Worm (Caenorhabditis elegans) whole organism, L2 larva: Measurements from ENCODE around the gene gmeb-2.
A peak's percentile ranks its signal among the peaks of the same experiment; 100 is the strongest.

Experiments
- F13H6.1 ChIP-seq: sonication (generic microtip); optimal IDR thresholded peaks from 2 replicates; lab custom pipeline; 2016; ENCODE audit warnings: missing genetic modification characterization, missing compliant biosample characterization
- R02D3.7 ChIP-seq: fragments of 150-350 bp; optimal IDR thresholded peaks from 2 replicates; lab custom pipeline; 2014; ENCODE audit warnings: missing biosample characterization, missing genetic modification characterization
- Y55F3AM.14 ChIP-seq: fragments of 200-800 bp; sonication (Bioruptor generic); optimal IDR thresholded peaks from 2 replicates; lab custom pipeline; 2018; ENCODE audit warnings: mild to moderate bottlenecking, missing genetic modification characterization, missing compliant biosample characterization
- ZK546.5 ChIP-seq: sonication (generic microtip); optimal IDR thresholded peaks from 2 replicates; lab custom pipeline; 2017; ENCODE audit warnings: missing biosample characterization, missing genetic modification characterization
- ama-1 ChIP-seq: fragments of 150-350 bp; optimal IDR thresholded peaks from 2 replicates; lab custom pipeline; 2018; ENCODE audit warnings: inconsistent platforms
- blmp-1 ChIP-seq: sonication (generic microtip); optimal IDR thresholded peaks from 2 replicates; lab custom pipeline; 2017; ENCODE audit warnings: missing genetic modification characterization, mild to moderate bottlenecking, missing compliant biosample characterization, antibody characterized with exemption, moderate library complexity; ENCODE audit not compliant: insufficient read depth
- ceh-16 ChIP-seq: fragments of 150-350 bp; optimal IDR thresholded peaks from 2 replicates; lab custom pipeline; 2014; ENCODE audit warnings: missing biosample characterization, missing genetic modification characterization
- ceh-82 ChIP-seq: fragments of 150-350 bp; optimal IDR thresholded peaks from 2 replicates; lab custom pipeline; 2014; ENCODE audit warnings: missing biosample characterization, missing genetic modification characterization
- crh-2 ChIP-seq: sonication (generic microtip); optimal IDR thresholded peaks from 2 replicates; lab custom pipeline; 2017; ENCODE audit warnings: missing biosample characterization, missing genetic modification characterization
- dmd-4 ChIP-seq: sonication (generic microtip); optimal IDR thresholded peaks from 2 replicates; lab custom pipeline; 2017; ENCODE audit warnings: missing biosample characterization, missing genetic modification characterization
- egl-27 ChIP-seq: sonication (generic microtip); optimal IDR thresholded peaks from 3 replicates; lab custom pipeline; 2017; ENCODE audit warnings: missing biosample characterization, missing genetic modification reagents, missing genetic modification characterization
- elt-1 ChIP-seq: fragments of 150-350 bp; optimal IDR thresholded peaks from 2 replicates; lab custom pipeline; 2014; ENCODE audit warnings: missing biosample characterization, missing genetic modification characterization
- elt-3 ChIP-seq: sonication (generic microtip); optimal IDR thresholded peaks from 2 replicates; lab custom pipeline; 2017; ENCODE audit warnings: missing biosample characterization, missing genetic modification characterization
- fos-1 ChIP-seq: fragments of 150-350 bp; optimal IDR thresholded peaks from 2 replicates; lab custom pipeline; 2014; ENCODE audit warnings: missing biosample characterization, missing genetic modification characterization
- lin-11 ChIP-seq: fragments of 150-350 bp; sonication (generic microtip); optimal IDR thresholded peaks from 2 replicates; lab custom pipeline; 2014; ENCODE audit warnings: missing biosample characterization, missing genetic modification characterization, inconsistent platforms, mixed read lengths
- lin-13 ChIP-seq: fragments of 150-350 bp; optimal IDR thresholded peaks from 2 replicates; lab custom pipeline; 2014; ENCODE audit warnings: missing biosample characterization, missing genetic modification reagents, missing genetic modification characterization
- lin-39 ChIP-seq: fragments of 150-350 bp; optimal IDR thresholded peaks from 2 replicates; lab custom pipeline; 2014; ENCODE audit warnings: missing biosample characterization, missing genetic modification reagents, missing genetic modification characterization
- mdl-1 ChIP-seq, 2 experiments: fragments of 150-350 bp in 1 of 2; sonication (generic microtip) in 1 of 2; optimal IDR thresholded peaks; 2 replicates each; lab custom pipeline; 2017; ENCODE audit warnings: missing biosample characterization in 2 of 2, missing genetic modification characterization in 2 of 2
- nhr-10 ChIP-seq: sonication (generic microtip); optimal IDR thresholded peaks from 2 replicates; lab custom pipeline; 2017; ENCODE audit warnings: missing biosample characterization, missing genetic modification characterization
- nhr-11 ChIP-seq: fragments of 150-350 bp; optimal IDR thresholded peaks from 2 replicates; lab custom pipeline; 2014; ENCODE audit warnings: missing biosample characterization, missing genetic modification characterization
- nhr-12 ChIP-seq: fragments of 150-350 bp; optimal IDR thresholded peaks from 2 replicates; lab custom pipeline; 2014; ENCODE audit warnings: missing biosample characterization, missing genetic modification characterization
- nhr-21 ChIP-seq: fragments of 150-350 bp; optimal IDR thresholded peaks from 2 replicates; lab custom pipeline; 2014; ENCODE audit warnings: missing biosample characterization, missing genetic modification characterization
- nhr-237 ChIP-seq: fragments of 150-350 bp; optimal IDR thresholded peaks from 2 replicates; lab custom pipeline; 2014; ENCODE audit warnings: missing biosample characterization, missing genetic modification characterization
- nhr-6 ChIP-seq: fragments of 150-350 bp; optimal IDR thresholded peaks from 2 replicates; lab custom pipeline; 2014; ENCODE audit warnings: missing biosample characterization, missing genetic modification characterization
- nhr-77 ChIP-seq: fragments of 150-350 bp; optimal IDR thresholded peaks from 2 replicates; lab custom pipeline; 2014; ENCODE audit warnings: missing biosample characterization, missing genetic modification characterization
- sem-4 ChIP-seq: fragments of 150-350 bp; optimal IDR thresholded peaks from 2 replicates; lab custom pipeline; 2014; ENCODE audit warnings: missing biosample characterization, missing genetic modification reagents, missing genetic modification characterization
- sma-3 ChIP-seq: sonication (generic microtip); optimal IDR thresholded peaks from 2 replicates; lab custom pipeline; 2016; ENCODE audit warnings: missing genetic modification reagents, missing genetic modification characterization, missing compliant biosample characterization
- sma-9 ChIP-seq, 2 experiments: fragments of 150-350 bp in 1 of 2; sonication (generic microtip) in 1 of 2; optimal IDR thresholded peaks; 2 replicates each; lab custom pipeline; 2014 to 2016; ENCODE audit warnings: missing genetic modification characterization in 2 of 2, mild to moderate bottlenecking in 1 of 2, missing biosample characterization in 1 of 2, missing compliant biosample characterization in 1 of 2, missing genetic modification reagents in 1 of 2, moderate library complexity in 1 of 2
- snpc-4 ChIP-seq: fragments of 150-350 bp; optimal IDR thresholded peaks from 2 replicates; lab custom pipeline; 2014; ENCODE audit warnings: missing biosample characterization, missing genetic modification characterization
- unc-39 ChIP-seq: fragments of 150-350 bp; optimal IDR thresholded peaks from 2 replicates; lab custom pipeline; 2014; ENCODE audit warnings: missing biosample characterization, missing genetic modification characterization
- unc-62 ChIP-seq: fragments of 150-350 bp; optimal IDR thresholded peaks from 2 replicates; lab custom pipeline; 2014; ENCODE audit warnings: missing biosample characterization, missing genetic modification reagents, missing genetic modification characterization
- zag-1 ChIP-seq: fragments of 150-350 bp; optimal IDR thresholded peaks from 2 replicates; lab custom pipeline; 2014; ENCODE audit warnings: missing biosample characterization, missing genetic modification characterization
- ztf-1 ChIP-seq: fragments of 200-800 bp; sonication (Bioruptor generic); conservative IDR thresholded peaks from 2 replicates; pipeline ENCODE4 v1.3.6; 2022; ENCODE audit warnings: missing genetic modification characterization, missing compliant biosample characterization
- ztf-11 ChIP-seq: sonication (generic microtip); optimal IDR thresholded peaks from 2 replicates; lab custom pipeline; 2017; ENCODE audit warnings: missing biosample characterization, missing genetic modification characterization
- ztf-4 ChIP-seq: fragments of 150-350 bp; optimal IDR thresholded peaks from 2 replicates; lab custom pipeline; 2014; ENCODE audit warnings: missing biosample characterization, missing genetic modification characterization

gmeb-2 gene

ce11 chrX:15881027-15881426, 2.1 kb downstream of the gmeb-2 start:
- TF ChIP-seq nhr-10 (no peak), unc-62 (no peak), nhr-77 (tag; lab: Kevin White, UChicago) (no peak), sem-4 (tag; lab: Kevin White, UChicago) (no peak), lin-13 (GFP tag; lab: Kevin White, UChicago) (no peak), nhr-21 (tag; lab: Kevin White, UChicago) (no peak), dmd-4 (tag; lab: Kevin White, UChicago) (no peak), nhr-237 (tag; lab: Kevin White, UChicago) (no peak), F13H6.1 (no peak), ceh-16 (tag; lab: Kevin White, UChicago) (no peak), lin-39 (tag; lab: Kevin White, UChicago) (no peak), nhr-11 (tag; lab: Kevin White, UChicago) (no peak), unc-39 (no peak), egl-27 (no peak), ztf-11 (no peak), mdl-1 (tag; optimal IDR thresholded peaks at IDR 0.05; lab: Kevin White, UChicago) (no peak), lin-11 (no peak), Y55F3AM.14 (GFP tag; lab: Kevin White, UChicago) (no peak), fos-1 (tag; lab: Kevin White, UChicago) (no peak), zag-1 (no peak)

ce11 chrX:15884478-15884877, 5.6 kb downstream of the gmeb-2 start:
- no peak for TF ChIP-seq zag-1
- no peak for TF ChIP-seq nhr-77 (tag; lab: Kevin White, UChicago)
- no peak for TF ChIP-seq ztf-1 (GFP tag; lab: Robert Waterston, UW)
- no peak for TF ChIP-seq nhr-6 (tag; lab: Kevin White, UChicago)
- no peak for TF ChIP-seq Y55F3AM.14 (GFP tag; lab: Kevin White, UChicago)
- no peak for TF ChIP-seq sma-3
- TF ChIP-seq snpc-4 (tag; lab: Kevin White, UChicago), result peak; percentile 4

DNA sequence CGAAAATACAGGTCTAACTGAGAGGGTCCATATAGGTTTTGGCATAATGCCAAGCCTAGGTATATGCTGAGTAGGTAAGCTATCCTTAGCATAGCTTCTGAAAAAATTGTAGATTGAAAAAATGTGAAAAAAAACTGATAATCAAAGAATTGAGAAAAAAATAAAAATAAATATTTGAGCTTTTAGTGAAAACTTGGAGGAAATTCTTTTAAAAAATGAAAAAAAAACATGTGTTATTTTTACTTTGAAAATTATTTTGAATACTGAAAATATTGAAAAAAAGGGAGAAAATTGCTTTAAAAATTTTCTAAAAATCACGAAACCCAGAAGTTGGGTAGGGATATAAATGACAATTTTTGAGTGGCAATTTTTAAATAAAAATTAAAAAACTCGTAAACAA, 8.6 kb downstream of the gmeb-2 start, which contains the start of gene F53H4.3:
TSS of gene F53H4.3 (minus strand) at position 101 of the 400 bp plus-strand sequence.
- TF ChIP-seq elt-3 (tag; lab: Kevin White, UChicago) (no peak), ama-1 (lab: Kevin White, UChicago) (no peak), sem-4 (tag; lab: Kevin White, UChicago) (no peak), lin-39 (tag; lab: Kevin White, UChicago) (no peak), ceh-16 (tag; lab: Kevin White, UChicago) (no peak), blmp-1 (tag; lab: Kevin White, UChicago) (no peak), unc-62 (no peak), ztf-11 (no peak), ceh-82 (no peak), nhr-10 (no peak), elt-1 (no peak)

- TF ChIP-seq nhr-12 (tag; lab: Kevin White, UChicago) (no peak), unc-39 (no peak), blmp-1 (tag; lab: Kevin White, UChicago) (peak; percentile 91), egl-27 (no peak), sma-9 (GFP tag; optimal IDR thresholded peaks at IDR 0.05; lab: Kevin White, UChicago) (no peak), sma-9 (tag; optimal IDR thresholded peaks at IDR 0.05; lab: Kevin White, UChicago) (no peak)
- TF ChIP-seq, all 48 proteins: peak for 1
Observed at ce11 chrX:15887989-15888388, 9.1 kb downstream of the gmeb-2 start.

DNA sequence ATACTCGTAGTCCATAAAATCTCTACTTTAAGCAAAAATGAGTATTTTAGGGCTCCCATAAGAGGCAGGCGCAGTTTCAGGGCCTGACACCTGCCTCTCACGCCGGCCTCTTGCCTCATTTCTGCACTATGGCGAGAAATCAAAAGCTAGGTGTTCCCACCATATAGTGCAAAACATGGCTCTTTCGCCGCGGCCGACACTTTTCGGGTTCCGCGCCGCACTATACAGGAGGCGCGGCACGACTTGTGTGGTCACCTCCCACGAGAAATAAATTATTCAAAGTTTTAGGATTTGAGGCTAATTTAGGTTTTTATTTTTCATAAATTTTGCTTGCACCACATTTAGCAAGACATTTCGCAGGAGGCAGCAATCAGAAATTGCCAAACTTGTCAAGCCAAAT, 13.6 kb downstream of the gmeb-2 start:
- TF ChIP-seq nhr-6 (tag; lab: Kevin White, UChicago), result no peak
- peak; percentile 30 for TF ChIP-seq snpc-4 (tag; lab: Kevin White, UChicago)

DNA sequence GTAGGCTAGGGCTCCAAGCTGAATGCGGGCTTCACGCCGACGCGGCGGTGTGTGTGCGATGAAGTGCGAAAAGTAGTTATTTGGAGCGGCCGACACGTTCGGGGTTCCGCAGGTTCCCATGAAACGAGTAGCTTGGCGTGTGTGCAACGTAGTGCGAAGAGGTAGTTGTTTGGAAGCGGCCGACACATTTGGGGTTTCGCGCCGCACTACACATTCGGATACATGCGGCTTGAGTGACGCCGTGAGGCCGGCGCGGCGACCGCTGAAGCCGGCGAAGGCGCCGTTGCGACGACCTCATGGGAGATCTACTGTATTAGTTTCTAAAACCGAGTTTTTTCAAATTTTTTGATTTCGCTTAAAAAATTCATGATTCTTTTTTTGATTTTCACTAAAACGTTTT, 22.3 kb downstream of the gmeb-2 start:
- TF ChIP-seq ZK546.5 (tag; lab: Kevin White, UChicago), result no peak
- TF ChIP-seq F13H6.1, result no peak
- no peak for TF ChIP-seq unc-62
- no peak for TF ChIP-seq crh-2 (tag; lab: Kevin White, UChicago)
- no peak for TF ChIP-seq ztf-4
- TF ChIP-seq elt-1, result no peak
- TF ChIP-seq mdl-1 (tag; optimal IDR thresholded peaks at IDR 0.05; lab: Kevin White, UChicago), result no peak
- no peak for TF ChIP-seq lin-39 (tag; lab: Kevin White, UChicago)
- TF ChIP-seq nhr-77 (tag; lab: Kevin White, UChicago), result no peak
- no peak for TF ChIP-seq ceh-16 (tag; lab: Kevin White, UChicago)
- TF ChIP-seq R02D3.7 (tag; lab: Kevin White, UChicago), result no peak
- no peak for TF ChIP-seq sma-3
- TF ChIP-seq sma-9 (GFP tag; optimal IDR thresholded peaks at IDR 0.05; lab: Kevin White, UChicago), result no peak
- no peak for TF ChIP-seq sma-9 (tag; optimal IDR thresholded peaks at IDR 0.05; lab: Kevin White, UChicago)
